Fruit fly (Drosophila melanogaster): ENCODE measurements around the gene CG7606.
A peak's percentile ranks its signal among the peaks of the same experiment; 100 is the strongest.

Gene CG7606

DNA sequence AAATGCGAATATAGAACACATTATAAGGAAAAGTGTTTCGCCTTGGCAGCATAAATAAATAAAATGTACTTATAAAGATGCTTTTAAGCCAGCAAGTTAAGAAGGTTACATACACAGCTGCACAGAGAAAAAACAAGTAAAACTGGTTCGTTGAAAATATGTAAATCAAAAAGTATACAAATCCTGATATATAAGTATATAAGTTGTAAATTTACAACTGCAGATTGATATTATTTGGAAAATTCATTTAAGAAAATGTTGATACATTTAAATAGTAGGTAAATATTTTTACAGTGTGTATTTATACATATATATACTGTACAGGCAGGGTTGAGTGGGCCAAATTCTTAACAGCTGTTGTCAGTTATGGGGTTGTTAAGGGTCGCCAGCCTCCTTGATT is 31.5 kb upstream of the CG7606 start (continued):
- TF ChIP-seq CG18476 (GFP tag; optimal IDR thresholded peaks at IDR 0.05): no peak
- no peak for TF ChIP-seq Med (GFP tag)
- no peak for TF ChIP-seq Trl (optimal IDR thresholded peaks at IDR 0.05)
- no peak for TF ChIP-seq Trl (GFP tag; optimal IDR thresholded peaks at IDR 0.05)
- TF ChIP-seq CG16815 (GFP tag; optimal IDR thresholded peaks at IDR 0.05): no peak
- TF ChIP-seq Xrp1 (GFP tag; IDR thresholded peaks at IDR 0.05): peak; percentile 49; the same call in 1 of the 2 replicates
- TF ChIP-seq btn (GFP tag; optimal IDR thresholded peaks at IDR 0.05): no peak
- TF ChIP-seq CG10366 (GFP tag; IDR thresholded peaks at IDR 0.05): no peak
- no peak for TF ChIP-seq mam (GFP tag; optimal IDR thresholded peaks at IDR 0.05)
- no peak for TF ChIP-seq dan (GFP tag; IDR thresholded peaks at IDR 0.05)
- TF ChIP-seq jing (GFP tag; optimal IDR thresholded peaks at IDR 0.05): no peak
- TF ChIP-seq phol (tag; optimal IDR thresholded peaks at IDR 0.05): peak; percentile 14
- no peak for TF ChIP-seq lbe (GFP tag; optimal IDR thresholded peaks at IDR 0.05)
- no peak for TF ChIP-seq CG7987 (GFP tag; optimal IDR thresholded peaks at IDR 0.05)

DNA sequence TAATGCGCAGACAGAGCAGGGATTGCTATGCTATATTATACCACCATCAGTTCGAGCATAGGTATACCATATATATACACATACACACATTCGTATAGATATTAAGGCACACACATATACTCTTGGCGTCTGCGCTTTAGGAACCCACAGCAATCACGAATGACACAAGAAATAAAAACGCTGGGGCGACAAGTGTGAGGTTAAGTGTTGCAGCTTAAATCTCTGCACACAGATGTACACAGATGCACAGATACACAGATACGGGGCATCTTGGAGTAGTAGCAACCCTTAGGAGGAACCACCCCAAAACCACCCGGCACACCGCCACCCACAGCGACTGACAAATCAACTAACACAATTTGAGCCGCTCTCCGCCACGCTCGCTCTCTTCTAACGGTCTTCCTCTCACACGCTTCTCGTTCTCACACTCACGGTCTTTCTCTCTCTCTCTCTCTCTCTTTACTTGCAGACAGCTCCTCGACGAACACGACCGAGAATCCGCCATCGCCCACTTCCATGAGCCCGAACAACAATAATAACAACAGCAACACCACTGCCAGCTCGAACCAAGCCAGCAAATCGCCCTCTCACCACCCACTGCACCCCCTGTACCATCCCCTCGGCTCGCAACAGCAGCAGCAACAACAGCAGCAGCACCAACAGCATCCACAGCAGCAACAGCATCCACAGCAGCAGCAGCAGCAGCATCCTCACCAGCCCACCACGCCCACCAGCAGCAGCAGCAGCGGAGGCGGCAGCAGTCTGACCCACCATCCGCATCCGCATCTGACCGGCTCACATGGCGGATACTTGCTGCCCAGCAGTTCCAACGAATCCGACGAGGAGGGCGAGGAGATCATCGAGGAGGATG is 29.5 kb upstream of the CG7606 start:
- TF ChIP-seq abd-A (tag; optimal IDR thresholded peaks at IDR 0.05) (peak; percentile 81), cg (GFP tag; optimal IDR thresholded peaks at IDR 0.05) (peak; percentile 66), bigmax (GFP tag; optimal IDR thresholded peaks at IDR 0.05) (peak; percentile 70), Dfd (GFP tag; optimal IDR thresholded peaks at IDR 0.05) (peak in 1 of 2 experiments; percentile 65), pros (GFP tag; optimal IDR thresholded peaks at IDR 0.05) (peak; percentile 49), phol (tag; optimal IDR thresholded peaks at IDR 0.05) (no peak), seq (GFP tag; IDR thresholded peaks at IDR 0.05) (peak; percentile 86), Doc3 (GFP tag; IDR thresholded peaks at IDR 0.05; ENCODE audit: partially characterized antibody) (no peak), CG1832 (GFP tag; optimal IDR thresholded peaks at IDR 0.05) (peak; percentile 34), Trl (optimal IDR thresholded peaks at IDR 0.05) (peak; percentile 79 to 88), Trl (GFP tag; optimal IDR thresholded peaks at IDR 0.05) (no peak), Hr39 (optimal IDR thresholded peaks at IDR 0.05) (no peak), CG4360 (GFP tag; IDR thresholded peaks at IDR 0.05) (peak; percentile 65), Nf-YB (GFP tag; optimal IDR thresholded peaks at IDR 0.05) (peak; percentile 93), gsb (GFP tag; IDR thresholded peaks at IDR 0.05) (no peak), yki (optimal IDR thresholded peaks at IDR 0.05) (peak; percentile 65), Nf-YC (tag; optimal IDR thresholded peaks at IDR 0.05) (peak; percentile 94), slp2 (GFP tag; optimal IDR thresholded peaks at IDR 0.05) (no peak), ewg (GFP tag; optimal IDR thresholded peaks at IDR 0.05) (peak; percentile 58)

DNA sequence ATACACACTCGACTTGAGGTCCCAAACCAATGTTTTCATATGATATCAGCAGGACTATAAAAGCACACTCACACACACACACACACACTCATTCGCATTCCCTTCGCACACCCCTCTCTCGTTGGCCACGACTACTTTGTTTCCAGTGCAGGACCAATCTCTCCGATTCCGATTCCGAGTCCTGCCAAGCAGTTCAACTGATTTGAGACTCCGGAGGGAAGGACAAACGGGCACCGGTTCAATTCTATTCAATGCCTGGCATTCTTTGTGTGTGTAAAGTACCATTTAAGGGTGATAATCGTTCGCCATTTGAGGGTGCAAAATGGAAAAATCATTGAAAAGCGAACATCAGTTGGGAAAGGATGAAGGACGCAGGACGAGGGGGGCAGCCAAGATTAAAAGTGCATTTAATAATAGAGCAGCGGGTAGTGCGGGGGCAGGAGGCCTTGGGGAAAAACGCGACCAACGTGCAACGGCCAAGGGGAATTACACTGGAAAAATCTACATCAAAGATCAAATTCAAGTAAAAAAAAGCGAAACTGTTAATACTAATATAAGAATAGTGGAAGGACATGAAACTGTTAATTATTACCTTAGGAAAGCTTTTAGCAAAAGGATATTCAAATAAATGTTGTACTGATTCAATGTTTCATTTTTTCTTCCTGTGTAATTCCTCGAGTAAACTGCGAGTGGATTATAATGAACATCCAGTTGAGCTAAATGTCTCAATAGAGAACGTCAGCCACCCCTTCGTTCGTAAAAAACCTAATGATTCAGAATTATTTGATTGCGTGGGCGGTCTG is 12.5 kb upstream of the CG7606 start:
- TF ChIP-seq CG10431 (GFP tag; optimal IDR thresholded peaks at IDR 0.05) (peak; percentile 49), row (GFP tag; IDR thresholded peaks at IDR 0.05) (peak; percentile 70), sc (optimal IDR thresholded peaks at IDR 0.05) (no peak), sc (GFP tag; optimal IDR thresholded peaks at IDR 0.05) (peak; percentile 43), CG10147 (GFP tag; optimal IDR thresholded peaks at IDR 0.05) (no peak), CG18262 (tag; optimal IDR thresholded peaks at IDR 0.05) (peak; percentile 72), CG2875 (GFP tag; optimal IDR thresholded peaks at IDR 0.05) (peak; percentile 20), Max (GFP tag; optimal IDR thresholded peaks at IDR 0.05) (no peak), tgo (GFP tag; IDR thresholded peaks at IDR 0.05) (peak; percentile 36; the same call in 1 of the 3 replicates), CG10959 (GFP tag; IDR thresholded peaks at IDR 0.05) (peak; percentile 30; the same call in 1 of the 2 replicates), eyg (GFP tag; optimal IDR thresholded peaks at IDR 0.05) (no peak), chn (GFP tag; optimal IDR thresholded peaks at IDR 0.05) (peak; percentile 0), tup (GFP tag; optimal IDR thresholded peaks at IDR 0.05) (no peak), gcm (GFP tag; optimal IDR thresholded peaks at IDR 0.05) (peak; percentile 15), hkb (optimal IDR thresholded peaks at IDR 0.05) (no peak), hkb (GFP tag; IDR thresholded peaks at IDR 0.05) (peak; percentile 51), cas (GFP tag; IDR thresholded peaks at IDR 0.05) (no peak), CG17802 (tag; optimal IDR thresholded peaks at IDR 0.05) (no peak)
